Comparison of ENCODE assay signal across 4 worm cellular contexts in genomic region chrX:8828365-8828764, ce11.
TF ChIP-seq lines count a peak whose summit lies in the region.

rcs-1 (minus strand) TSS chrX:8828540.

TF ChIP-seq in whole organism, L2 larva, 48 proteins besides CTCF, POLR2A, EP300 and RAD21:
- TF ChIP-seq lsy-2 (tag; optimal IDR thresholded peaks at IDR 0.05; lab: Kevin White, UChicago) (no peak), lin-13 (GFP tag; optimal IDR thresholded peaks at IDR 0.05; lab: Kevin White, UChicago) (no peak), aly-2 (tag; optimal IDR thresholded peaks at IDR 0.05; lab: Kevin White, UChicago) (no peak), skn-1 (tag; optimal IDR thresholded peaks at IDR 0.05; lab: Kevin White, UChicago) (no peak), fos-1 (tag; optimal IDR thresholded peaks at IDR 0.05; lab: Kevin White, UChicago) (peak; percentile 71)

TF ChIP-seq in whole organism, L3 larva, 47 proteins besides CTCF, POLR2A, EP300 and RAD21:
- TF ChIP-seq elt-2 (tag; optimal IDR thresholded peaks at IDR 0.05; lab: Kevin White, UChicago) (peak; percentile 30), fos-1 (tag; optimal IDR thresholded peaks at IDR 0.05; lab: Kevin White, UChicago) (no peak)
TF ChIP-seq in whole organism, L3 larva: peak in this region for 1.

TF ChIP-seq in whole organism, L4 larva, 104 proteins besides CTCF, POLR2A, EP300 and RAD21:
- TF ChIP-seq pqm-1 (tag; optimal IDR thresholded peaks at IDR 0.05; lab: Kevin White, UChicago): peak; percentile 54
- TF ChIP-seq daf-16 (GFP tag; optimal IDR thresholded peaks at IDR 0.05; lab: Kevin White, UChicago): no peak
- TF ChIP-seq daf-16 (tag; optimal IDR thresholded peaks at IDR 0.05; lab: Kevin White, UChicago): peak; percentile 6
- no peak for TF ChIP-seq madf-9 (GFP tag; conservative IDR thresholded peaks at IDR 0.05; lab: Robert Waterston, UW)

TF ChIP-seq in whole organism, young adult, 124 proteins besides CTCF, POLR2A, EP300 and RAD21:
- TF ChIP-seq nhr-80 (tag; optimal IDR thresholded peaks at IDR 0.05; lab: Kevin White, UChicago): peak; percentile 0
- TF ChIP-seq bed-1 (GFP tag; IDR thresholded peaks at IDR 0.05; lab: Robert Waterston, UW): no peak
